Worm (Caenorhabditis elegans) whole organism, early embryonic: ENCODE results near the gene clh-3.

ENCODE experiments used
- F13C5.2 ChIP-seq: sonication (generic microtip); optimal IDR thresholded peaks from 2 replicates; lab custom pipeline; 2017; ENCODE audit warnings: mild to moderate bottlenecking, missing genetic modification characterization, inconsistent platforms, missing compliant biosample characterization
- aly-1 ChIP-seq: sonication (generic microtip); optimal IDR thresholded peaks from 2 replicates; lab custom pipeline; 2016; ENCODE audit warnings: missing genetic modification characterization, missing compliant biosample characterization
- ama-1 ChIP-seq: fragments of 150-350 bp; optimal IDR thresholded peaks from 2 replicates; lab custom pipeline; 2014
- ets-7 ChIP-seq: sonication (generic microtip); optimal IDR thresholded peaks from 2 replicates; lab custom pipeline; 2016; ENCODE audit warnings: missing genotype, missing genetic modification characterization, missing compliant biosample characterization
- hmg-4 ChIP-seq: fragments of 200-800 bp; sonication (Bioruptor generic); optimal IDR thresholded peaks from 2 replicates; lab custom pipeline; 2018; ENCODE audit warnings: mild to moderate bottlenecking, missing genetic modification characterization, missing compliant biosample characterization
- hnd-1 ChIP-seq: sonication (generic microtip); optimal IDR thresholded peaks from 2 replicates; lab custom pipeline; 2016; ENCODE audit warnings: missing genetic modification characterization, missing compliant biosample characterization

DNA sequence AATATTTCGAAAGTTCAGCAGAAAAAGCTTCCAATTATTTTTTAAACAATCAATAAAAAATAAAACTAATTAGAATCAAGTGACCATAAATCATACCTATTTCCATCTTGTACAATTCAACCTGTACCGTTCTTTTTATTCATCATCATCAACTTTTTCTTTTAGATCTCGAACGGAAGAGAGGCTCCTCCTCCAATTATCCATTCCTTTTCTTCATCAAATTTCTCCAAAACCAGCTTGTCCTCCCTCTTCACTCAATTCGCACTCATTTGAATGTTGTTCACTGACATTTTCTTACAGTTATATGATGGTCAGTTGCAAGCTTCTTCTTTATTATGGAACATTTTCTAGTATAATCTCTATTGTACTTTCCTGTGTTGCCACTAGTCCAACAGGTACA, 36.1 kb upstream of the clh-3 start, which contains the start of gene C30G12.4:
- TF ChIP-seq ama-1 (no peak), ets-7 (tag; lab: Kevin White, UChicago) (no peak), F13C5.2 (tag; lab: Kevin White, UChicago) (no peak), aly-1 (tag; lab: Kevin White, UChicago) (no peak), hmg-4 (no peak), hnd-1 (no peak)
